Fruit fly (Drosophila melanogaster): ENCODE results near the gene CG31709.
A peak's percentile ranks its signal among the peaks of the same experiment; 100 is the strongest.

Gene CG31709

dm6 chr2L:9598390-9598789 is 19.0 kb upstream of the CG31709 start (continued):
- peak; percentile 95 for TF ChIP-seq ara (GFP tag; IDR thresholded peaks at IDR 0.05)
- no peak for TF ChIP-seq CG5180 (GFP tag; optimal IDR thresholded peaks at IDR 0.05)
- TF ChIP-seq dpn (GFP tag; optimal IDR thresholded peaks at IDR 0.05): peak in 1 of 2 experiments; percentile 34
- TF ChIP-seq CG6272 (GFP tag; IDR thresholded peaks at IDR 0.05): peak; percentile 52; the same call in 1 of the 2 replicates
- peak; percentile 75 for TF ChIP-seq HLH3B (GFP tag; IDR thresholded peaks at IDR 0.05)
- TF ChIP-seq CG14860 (GFP tag; IDR thresholded peaks at IDR 0.05; ENCODE audit: partially characterized antibody): no peak
- peak; percentile 61 for TF ChIP-seq Abd-B (GFP tag; optimal IDR thresholded peaks at IDR 0.05)
- no peak for TF ChIP-seq HmgD (GFP tag; optimal IDR thresholded peaks at IDR 0.05)
- TF ChIP-seq oc (tag; optimal IDR thresholded peaks at IDR 0.05): peak; percentile 12
- TF ChIP-seq CG13123 (GFP tag; optimal IDR thresholded peaks at IDR 0.05): no peak
- TF ChIP-seq E2f2 (GFP tag; IDR thresholded peaks at IDR 0.05): peak; percentile 49; the same call in 1 of the 2 replicates
- TF ChIP-seq cwo (GFP tag; optimal IDR thresholded peaks at IDR 0.05): peak; percentile 9
- TF ChIP-seq Bteb2 (GFP tag; optimal IDR thresholded peaks at IDR 0.05): no peak
- TF ChIP-seq CG12071 (GFP tag; optimal IDR thresholded peaks at IDR 0.05): no peak
- peak; percentile 65 for TF ChIP-seq ac (GFP tag; optimal IDR thresholded peaks at IDR 0.05)
- peak; percentile 56 for TF ChIP-seq CG3847 (GFP tag; IDR thresholded peaks at IDR 0.05)
- peak; percentile 67 for TF ChIP-seq CG30431 (GFP tag; optimal IDR thresholded peaks at IDR 0.05)
- TF ChIP-seq CG31388 (GFP tag; optimal IDR thresholded peaks at IDR 0.05): no peak
- peak; percentile 65 for TF ChIP-seq E2f1 (GFP tag; IDR thresholded peaks at IDR 0.05)
- no peak for TF ChIP-seq cas (GFP tag; IDR thresholded peaks at IDR 0.05)
- TF ChIP-seq Mad (GFP tag; optimal IDR thresholded peaks at IDR 0.05): no peak
- TF ChIP-seq ftz-f1 (GFP tag; optimal IDR thresholded peaks at IDR 0.05): no peak
- no peak for TF ChIP-seq en (GFP tag; optimal IDR thresholded peaks at IDR 0.05)
- TF ChIP-seq CG2120 (GFP tag; optimal IDR thresholded peaks at IDR 0.05): no peak
- TF ChIP-seq jigr1 (GFP tag; IDR thresholded peaks at IDR 0.05): peak; percentile 40; the same call in 1 of the 3 replicates
- no peak for TF ChIP-seq BtbVII (GFP tag; optimal IDR thresholded peaks at IDR 0.05)
- TF ChIP-seq her (GFP tag; optimal IDR thresholded peaks at IDR 0.05): no peak
- peak; percentile 57 for TF ChIP-seq CG3407 (GFP tag; optimal IDR thresholded peaks at IDR 0.05)
- TF ChIP-seq CG17612 (GFP tag; IDR thresholded peaks at IDR 0.05): no peak
- TF ChIP-seq CG6254 (GFP tag; optimal IDR thresholded peaks at IDR 0.05): peak; percentile 70
- peak in 1 of 2 experiments; percentile 49 for TF ChIP-seq chif (GFP tag; optimal IDR thresholded peaks at IDR 0.05)
- TF ChIP-seq CG6683 (GFP tag; optimal IDR thresholded peaks at IDR 0.05): no peak
- TF ChIP-seq dmrt11E (tag; optimal IDR thresholded peaks at IDR 0.05): peak; percentile 92
- TF ChIP-seq NC2α (GFP tag; optimal IDR thresholded peaks at IDR 0.05): no peak
- TF ChIP-seq Optix (GFP tag; IDR thresholded peaks at IDR 0.05): peak; percentile 79
- TF ChIP-seq Rfx (GFP tag; IDR thresholded peaks at IDR 0.05): peak; percentile 37; the same call in 1 of the 2 replicates
- no peak for TF ChIP-seq Lim3 (GFP tag; IDR thresholded peaks at IDR 0.05)
- TF ChIP-seq sens (GFP tag): peak; percentile 92
- no peak for TF ChIP-seq cato (GFP tag; optimal IDR thresholded peaks at IDR 0.05; ENCODE audit: borderline replicate concordance)
- no peak for TF ChIP-seq pzg (GFP tag; optimal IDR thresholded peaks at IDR 0.05)
- no peak for TF ChIP-seq CG9797 (GFP tag; optimal IDR thresholded peaks at IDR 0.05)
- no peak for TF ChIP-seq Dref (GFP tag; IDR thresholded peaks at IDR 0.05)
- no peak for TF ChIP-seq slp2 (GFP tag; optimal IDR thresholded peaks at IDR 0.05)
- peak; percentile 75 for TF ChIP-seq CG16815 (GFP tag; optimal IDR thresholded peaks at IDR 0.05)
- TF ChIP-seq Opbp (GFP tag; IDR thresholded peaks at IDR 0.05; ENCODE audit: partially characterized antibody): no peak
- TF ChIP-seq zfh1 (GFP tag; IDR thresholded peaks at IDR 0.05): peak; percentile 95
- TF ChIP-seq dmrt99B (tag; optimal IDR thresholded peaks at IDR 0.05): peak; percentile 66
- peak; percentile 53 for TF ChIP-seq Deaf1 (tag; optimal IDR thresholded peaks at IDR 0.05)
- peak; percentile 63; the same call in 2 of the 3 replicates for TF ChIP-seq CG17361 (GFP tag; IDR thresholded peaks at IDR 0.05)
- TF ChIP-seq h (optimal IDR thresholded peaks at IDR 0.05): no peak
- no peak for TF ChIP-seq CG8281 (tag; optimal IDR thresholded peaks at IDR 0.05)
- TF ChIP-seq CG7839 (tag; optimal IDR thresholded peaks at IDR 0.05): peak; percentile 67

Data from whole organism, embryonic.